Fruit fly (Drosophila melanogaster) whole organism: ENCODE results near the gene CG14720.

ENCODE experiments used
- CG8478 ChIP-seq: fragments of >200 bp; optimal IDR thresholded peaks from 2 replicates; lab custom pipeline; 2018; ENCODE audit warnings: inconsistent platforms
- Dll ChIP-seq: fragments of >200 bp; optimal IDR thresholded peaks from 2 replicates; lab custom pipeline; 2017
- EcR ChIP-seq, 2 experiments: fragments of >200 bp; optimal IDR thresholded peaks; 2 replicates each; lab custom pipeline; 2017; ENCODE audit warnings: missing biosample characterization in 2 of 2, missing genetic modification characterization in 2 of 2, missing genetic modification reagents in 2 of 2
- pan ChIP-seq: fragments of >200 bp; optimal IDR thresholded peaks from 2 replicates; lab custom pipeline; 2017
- psq ChIP-seq: fragments of >200 bp; optimal IDR thresholded peaks from 2 replicates; lab custom pipeline; 2017
- usp ChIP-seq: fragments of >200 bp; optimal IDR thresholded peaks from 2 replicates; lab custom pipeline; 2017; ENCODE audit warnings: missing biosample characterization, missing genetic modification characterization, mixed read lengths

The CG14720 gene

DNA sequence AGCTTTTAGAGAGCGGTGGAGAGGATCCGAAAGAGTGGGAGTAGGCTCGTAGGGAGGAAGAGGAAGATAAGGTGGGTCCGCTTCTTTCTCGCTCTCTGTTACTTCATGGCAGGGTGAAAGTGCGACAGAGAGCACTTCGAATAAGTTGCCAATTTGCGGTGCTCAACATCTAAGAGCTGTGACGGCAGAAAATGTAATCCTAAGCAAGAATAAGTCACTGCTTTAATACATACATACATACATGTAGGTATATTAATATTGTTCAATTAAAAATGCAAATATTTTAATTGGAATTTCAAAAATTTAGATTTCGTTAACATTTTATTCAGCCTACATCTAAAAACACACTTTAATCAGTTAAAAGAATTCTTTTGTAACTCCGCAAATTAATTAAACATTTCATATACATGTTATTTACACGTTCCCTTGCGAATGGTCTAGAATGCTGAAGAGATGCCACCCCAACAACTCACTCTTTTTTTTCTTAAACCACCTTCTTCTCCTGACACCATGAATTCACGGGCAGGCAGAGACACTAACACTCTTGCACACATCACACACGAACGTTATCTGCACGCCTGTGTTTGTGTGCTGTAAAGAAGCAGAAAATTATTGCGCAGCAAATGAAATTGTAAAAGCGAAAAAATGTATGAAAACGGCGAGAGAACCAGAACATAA is 47.2 kb downstream of the CG14720 start:
- TF ChIP-seq usp (GFP tag; lab: Kevin White, UChicago) (no peak), EcR (GFP tag; optimal IDR thresholded peaks at IDR 0.05; lab: Kevin White, UChicago) (no peak), psq (lab: Kevin White, UChicago) (no peak), Dll (no peak), pan (lab: Kevin White, UChicago) (no peak)

DNA sequence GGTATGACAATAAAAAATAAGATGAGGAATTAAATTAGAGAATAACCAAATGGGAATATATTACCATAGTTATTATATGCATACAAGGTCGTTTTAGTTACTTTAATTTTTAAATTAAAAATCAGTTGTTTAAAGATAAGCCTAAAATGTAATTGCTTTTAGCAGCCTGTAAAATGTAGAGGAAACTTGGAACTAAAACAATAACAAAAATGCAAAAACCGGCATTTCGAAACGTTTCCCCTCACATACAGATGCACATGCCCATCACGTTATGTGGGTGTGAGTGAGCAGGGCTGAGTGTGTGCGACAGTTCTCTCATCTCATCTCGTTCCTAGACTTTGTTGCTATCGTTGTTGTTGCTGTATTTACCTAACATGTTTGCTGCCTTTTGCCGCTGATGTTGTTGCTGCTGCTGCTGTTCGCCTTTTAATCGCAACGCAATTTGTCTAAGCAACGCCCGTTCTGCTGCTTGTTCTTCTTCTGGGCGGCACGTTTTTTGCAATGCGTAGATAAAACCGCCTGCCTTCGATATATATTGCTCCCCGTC is 47.8 kb downstream of the CG14720 start:
- TF ChIP-seq usp (GFP tag; lab: Kevin White, UChicago) (no peak), psq (lab: Kevin White, UChicago) (no peak), CG8478 (lab: Kevin White, UChicago) (no peak), pan (lab: Kevin White, UChicago) (no peak), Dll (no peak)

DNA sequence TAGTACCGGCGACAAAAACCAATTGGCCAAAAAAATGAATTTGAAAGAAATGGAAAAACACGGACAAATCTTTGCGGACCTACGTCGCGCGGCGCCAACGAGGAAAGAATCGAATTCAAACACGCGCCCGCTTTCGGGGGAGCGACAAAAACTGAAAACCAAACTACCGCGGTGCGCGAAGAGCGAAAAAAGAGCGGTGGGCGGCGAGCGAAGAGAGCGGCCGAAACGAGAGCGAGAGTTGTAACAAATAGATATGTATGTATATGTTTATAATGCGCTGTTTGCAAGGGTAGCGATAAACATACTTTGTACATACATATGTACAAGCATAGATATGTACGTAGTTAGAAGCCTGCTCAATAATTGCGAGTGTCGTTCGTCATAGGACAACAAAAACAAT is 48.5 kb downstream of the CG14720 start:
- TF ChIP-seq Dll = no peak
- TF ChIP-seq pan (lab: Kevin White, UChicago) = no peak
- TF ChIP-seq psq (lab: Kevin White, UChicago) = no peak
- no peak for TF ChIP-seq EcR (GFP tag; optimal IDR thresholded peaks at IDR 0.05; lab: Kevin White, UChicago)
- no peak for TF ChIP-seq usp (GFP tag; lab: Kevin White, UChicago)
- no peak for TF ChIP-seq CG8478 (lab: Kevin White, UChicago)

DNA sequence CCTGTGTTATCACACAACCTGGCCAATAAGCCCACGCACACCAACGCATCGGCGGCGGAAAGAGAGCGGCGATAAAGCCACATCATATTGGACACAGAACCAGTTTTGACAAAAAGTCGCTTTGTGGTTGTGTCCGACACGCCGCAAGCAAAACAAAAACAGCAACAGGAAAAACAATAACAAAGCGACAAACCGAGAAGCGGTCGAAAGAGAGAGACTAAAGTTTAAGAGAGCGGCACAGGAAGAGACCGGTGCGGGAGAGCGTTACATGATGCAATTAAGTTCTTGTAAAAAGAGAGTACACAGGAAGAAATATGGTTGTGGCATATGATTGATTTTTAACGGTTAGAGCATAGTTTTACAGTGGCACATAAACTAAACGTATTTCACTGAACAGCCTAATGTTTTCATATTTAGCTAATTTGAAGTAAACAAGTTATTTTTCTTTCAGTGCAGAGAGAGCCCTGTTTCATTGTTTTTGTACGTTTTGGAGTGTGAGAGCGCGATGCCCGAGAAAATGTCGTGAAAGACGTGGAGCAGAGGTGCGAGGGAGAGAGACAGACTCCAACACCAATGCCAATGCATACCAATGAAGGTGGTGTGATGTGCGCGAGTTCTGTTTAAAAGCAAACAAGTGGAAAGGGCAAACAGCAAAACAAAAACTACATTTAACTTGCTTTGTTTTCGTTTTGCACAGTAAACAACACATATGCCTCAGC is 49.4 kb downstream of the CG14720 start:
- TF ChIP-seq Dll = peak; percentile 83
- no peak for TF ChIP-seq usp (GFP tag; lab: Kevin White, UChicago)
- TF ChIP-seq CG8478 (lab: Kevin White, UChicago) = no peak

DNA sequence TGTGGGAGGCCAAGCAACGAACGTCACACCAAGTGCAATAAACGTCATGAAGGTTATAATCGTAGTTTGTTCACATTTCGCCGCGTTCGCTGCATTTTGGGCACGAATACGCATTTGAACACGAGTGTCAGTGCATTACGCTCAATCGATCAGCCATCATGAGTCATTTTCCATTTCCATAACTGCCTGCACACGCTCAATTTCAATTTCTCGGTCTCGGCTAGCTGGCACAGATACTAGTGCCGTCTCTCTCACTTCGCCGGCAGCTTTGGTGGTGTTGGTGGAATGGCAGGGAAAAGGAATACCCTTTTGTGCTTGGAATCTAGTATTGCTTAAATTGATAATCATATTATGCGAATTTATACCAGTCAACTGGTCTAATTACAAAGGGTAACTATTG is 50.2 kb downstream of the CG14720 start:
- no peak for TF ChIP-seq Dll
- no peak for TF ChIP-seq CG8478 (lab: Kevin White, UChicago)
- no peak for TF ChIP-seq usp (GFP tag; lab: Kevin White, UChicago)
- no peak for TF ChIP-seq psq (lab: Kevin White, UChicago)
- TF ChIP-seq EcR (GFP tag; optimal IDR thresholded peaks at IDR 0.05; lab: Kevin White, UChicago) = no peak
- TF ChIP-seq pan (lab: Kevin White, UChicago) = no peak
